Worm (Caenorhabditis elegans): ENCODE results near the gene F56C9.10.
A peak's percentile ranks its signal among the peaks of the same experiment; 100 is the strongest.

The F56C9.10 gene

DNA sequence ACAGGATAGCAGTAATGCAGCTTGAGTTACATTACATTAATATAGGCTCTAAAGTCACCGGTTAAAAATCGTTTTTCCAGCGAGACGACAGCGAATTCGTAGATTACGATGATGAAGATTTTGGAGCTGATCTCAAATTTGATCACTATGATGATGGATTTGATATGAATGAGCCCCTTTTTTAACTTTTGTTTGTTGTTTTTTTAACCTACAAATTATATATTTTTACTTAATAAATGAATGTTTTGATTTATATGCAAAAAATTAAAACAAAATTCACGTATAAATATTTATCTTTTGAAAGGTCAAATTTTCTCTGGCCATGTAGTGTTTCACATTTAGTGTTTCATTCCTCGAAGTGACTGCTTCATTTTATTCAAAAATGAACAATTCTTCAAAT lies 8.3 kb upstream of the F56C9.10 start, which contains the start of gene F08F8.6:
Gene F08F8.6, plus strand, starts transcription at position 301 of the 400 bp plus-strand sequence.
- TF ChIP-seq nfyb-1 (GFP tag; IDR thresholded peaks at IDR 0.05) (no peak), Y79H2A.3 (GFP tag; conservative IDR thresholded peaks at IDR 0.05) (no peak), atf-7 (tag; optimal IDR thresholded peaks at IDR 0.05) (no peak), athp-1 (tag; optimal IDR thresholded peaks at IDR 0.05) (no peak), aptf-3 (GFP tag; IDR thresholded peaks at IDR 0.05) (no peak), F57A8.1 (GFP tag; optimal IDR thresholded peaks at IDR 0.05) (no peak), T07F8.4 (tag; optimal IDR thresholded peaks at IDR 0.05) (no peak), C17E4.6 (GFP tag; IDR thresholded peaks at IDR 0.05) (no peak), pha-4 (tag; optimal IDR thresholded peaks at IDR 0.05) (no peak), him-1 (tag; optimal IDR thresholded peaks at IDR 0.05) (no peak), pbrm-1 (GFP tag; IDR thresholded peaks at IDR 0.05) (no peak), B0336.3 (GFP tag; IDR thresholded peaks at IDR 0.05) (no peak), madf-6 (GFP tag; IDR thresholded peaks at IDR 0.05) (no peak), hrde-1 (tag; optimal IDR thresholded peaks at IDR 0.05; ENCODE audit: borderline replicate concordance) (no peak), tbx-9 (tag; optimal IDR thresholded peaks at IDR 0.05; ENCODE audit: borderline replicate concordance) (no peak), bed-1 (GFP tag; IDR thresholded peaks at IDR 0.05) (no peak), snpc-1.1 (tag; optimal IDR thresholded peaks at IDR 0.05; ENCODE audit: insufficient read depth) (no peak), ztf-22 (GFP tag; optimal IDR thresholded peaks at IDR 0.05) (no peak)

DNA sequence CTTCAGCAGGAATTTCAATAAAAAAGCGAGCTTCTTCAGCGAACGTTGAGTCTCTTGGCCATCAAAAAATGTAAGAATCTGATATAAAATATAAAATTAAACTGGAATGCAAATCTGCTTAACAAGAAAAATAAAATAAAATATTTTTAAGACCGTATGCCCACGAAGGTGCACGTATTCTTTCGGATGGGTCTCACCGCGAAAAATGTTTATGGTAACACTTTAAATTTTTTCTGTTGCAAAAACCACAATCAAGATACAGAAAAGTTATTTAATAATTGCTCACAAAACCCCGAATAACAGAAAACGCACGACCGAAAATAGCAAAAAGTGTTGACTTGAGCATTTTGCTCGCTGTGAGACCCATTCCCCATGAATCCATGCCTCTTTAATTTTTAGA lies 4.0 kb upstream of the F56C9.10 start:
- peak; percentile 59; the same call in 1 of the 2 replicates for TF ChIP-seq F33H1.4 (GFP tag; IDR thresholded peaks at IDR 0.05)
- peak; percentile 50 for TF ChIP-seq lsl-1 (GFP tag; optimal IDR thresholded peaks at IDR 0.05)
- TF ChIP-seq K12H6.12 (tag; optimal IDR thresholded peaks at IDR 0.05) = no peak

DNA sequence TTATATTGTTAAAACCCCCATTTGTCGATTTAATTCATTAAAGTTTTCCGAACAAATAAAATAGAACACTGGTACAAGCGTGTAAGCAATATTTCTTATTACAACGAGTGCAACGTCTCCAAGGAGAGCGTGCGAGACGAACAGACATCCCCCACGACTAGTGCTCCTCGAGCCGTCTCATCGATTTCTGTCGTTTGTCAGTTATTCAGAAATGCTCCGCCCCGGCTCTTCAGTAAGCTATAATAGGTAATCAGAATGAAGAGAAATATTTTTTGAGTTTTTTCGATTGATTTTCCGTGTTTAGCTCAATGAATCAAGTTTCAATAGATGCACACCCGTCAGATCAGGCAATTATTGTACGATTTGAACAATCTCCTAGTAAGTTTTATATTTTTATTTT lies 3.6 kb upstream of the F56C9.10 start, which contains the start of gene kap-1:
Gene kap-1, plus strand, starts transcription at position 143 of the 400 bp plus-strand sequence.
- TF ChIP-seq attf-3 (GFP tag; conservative IDR thresholded peaks at IDR 0.05) = 0 out of 2 replicates have a peak, but pooled peaks have one; percentile 20
- peak in 1 of 2 experiments; percentile 4 for TF ChIP-seq let-607 (tag; optimal IDR thresholded peaks at IDR 0.05)
- TF ChIP-seq F39B2.1 (GFP tag; IDR thresholded peaks at IDR 0.05) = no peak
- TF ChIP-seq F10E7.11 (tag; optimal IDR thresholded peaks at IDR 0.05) = no peak
- TF ChIP-seq F57C9.4 (tag; optimal IDR thresholded peaks at IDR 0.05) = no peak
- peak; percentile 20 for TF ChIP-seq T26A5.8 (tag; optimal IDR thresholded peaks at IDR 0.05)
- no peak for TF ChIP-seq cebp-1 (GFP tag; IDR thresholded peaks at IDR 0.05)
- TF ChIP-seq cebp-1 (tag; optimal IDR thresholded peaks at IDR 0.05) = peak; percentile 56
- peak; percentile 58 for TF ChIP-seq tlf-1 (GFP tag; optimal IDR thresholded peaks at IDR 0.05)
- TF ChIP-seq ceh-100 (GFP tag; IDR thresholded peaks at IDR 0.05) = peak; percentile 21; the same call in 1 of the 2 replicates
- peak; percentile 61 for TF ChIP-seq B0035.1 (tag; optimal IDR thresholded peaks at IDR 0.05)
- TF ChIP-seq sptf-2 (GFP tag; optimal IDR thresholded peaks at IDR 0.05) = no peak
- TF ChIP-seq ztf-6 (GFP tag; IDR thresholded peaks at IDR 0.05) = no peak
- 0 out of 2 replicates have a peak, but pooled peaks have one; percentile 12 for TF ChIP-seq nhr-120 (GFP tag; IDR thresholded peaks at IDR 0.05)
- peak; percentile 5 for TF ChIP-seq ztf-3 (GFP tag; optimal IDR thresholded peaks at IDR 0.05)
- TF ChIP-seq lir-1 (GFP tag; conservative IDR thresholded peaks at IDR 0.05) = no peak
- TF ChIP-seq die-1 (tag; optimal IDR thresholded peaks at IDR 0.05) = no peak
- TF ChIP-seq lin-26 (GFP tag; IDR thresholded peaks at IDR 0.05) = peak; percentile 71; the same call in 1 of the 2 replicates
- peak; percentile 18 for TF ChIP-seq snpc-3.4 (tag; optimal IDR thresholded peaks at IDR 0.05)
- TF ChIP-seq K11D2.4 (GFP tag; IDR thresholded peaks at IDR 0.05) = 0 out of 2 replicates have a peak, but pooled peaks have one; percentile 9
- 0 out of 2 replicates have a peak, but pooled peaks have one; percentile 25 for TF ChIP-seq dox-1 (GFP tag; IDR thresholded peaks at IDR 0.05)
- peak; percentile 89; the same call in 1 of the 2 replicates for TF ChIP-seq Y56A3A.18 (GFP tag; IDR thresholded peaks at IDR 0.05)
- TF ChIP-seq B0336.3 (GFP tag; IDR thresholded peaks at IDR 0.05) = peak; percentile 86
- no peak for TF ChIP-seq zfh-2 (GFP tag; conservative IDR thresholded peaks at IDR 0.05)
- TF ChIP-seq nhr-27 (tag; optimal IDR thresholded peaks at IDR 0.05) = no peak
- TF ChIP-seq hrde-1 (tag; optimal IDR thresholded peaks at IDR 0.05; ENCODE audit: borderline replicate concordance) = peak; percentile 58
- TF ChIP-seq Y53F4B.3 (GFP tag; IDR thresholded peaks at IDR 0.05) = no peak

All from whole organism, young adult.